Fruit fly (Drosophila melanogaster) whole organism, embryonic: ENCODE measurements around the gene CG6283.
A peak's percentile ranks its signal among the peaks of the same experiment; 100 is the strongest.

ENCODE experiments used
- CG10543 ChIP-seq: fragments of 200-800 bp; sonication (Bioruptor generic); optimal IDR thresholded peaks from 3 replicates; lab custom pipeline; 2017; ENCODE audit warnings: missing biosample characterization, mild to moderate bottlenecking, missing genetic modification characterization, moderate library complexity
- CG11504 ChIP-seq: fragments of 200-800 bp; sonication (Bioruptor generic); optimal IDR thresholded peaks from 3 replicates; lab custom pipeline; 2019; ENCODE audit warnings: missing biosample characterization, mild to moderate bottlenecking, missing genetic modification characterization, moderate library complexity
- CG11696 ChIP-seq: fragments of 200-800 bp; sonication (Bioruptor generic); IDR thresholded peaks from 2 replicates; pipeline ENCODE4 v1.3.6; 2022; ENCODE audit warnings: missing biosample characterization, missing genetic modification characterization
- CG12659 ChIP-seq: fragments of 200-800 bp; sonication (Bioruptor generic); optimal IDR thresholded peaks from 3 replicates; lab custom pipeline; 2017; ENCODE audit warnings: mild to moderate bottlenecking, missing biosample characterization, missing genetic modification reagents, missing genetic modification characterization
- CG14014 ChIP-seq: fragments of 200-800 bp; sonication (Bioruptor generic); IDR thresholded peaks from 2 replicates; pipeline ENCODE4 v1.3.6; 2022; ENCODE audit warnings: missing biosample characterization, missing genetic modification characterization
- CG14050 ChIP-seq: fragments of 200-800 bp; sonication (Bioruptor generic); IDR thresholded peaks from 3 replicates; pipeline ENCODE4 v1.3.6; 2022; ENCODE audit warnings: missing biosample characterization, missing genetic modification characterization
- CG14860 ChIP-seq: fragments of 200-800 bp; sonication (Bioruptor generic); IDR thresholded peaks from 3 replicates; pipeline ENCODE4 v1.3.6; 2022; ENCODE audit warnings: missing biosample characterization, missing genetic modification characterization; ENCODE audit not compliant: partially characterized antibody
- CG1529 ChIP-seq: fragments of 200-800 bp; sonication (Bioruptor generic); optimal IDR thresholded peaks from 3 replicates; lab custom pipeline; 2018; ENCODE audit warnings: missing biosample characterization, missing genetic modification characterization
- CG1647 ChIP-seq: fragments of 200-800 bp; sonication (Bioruptor generic); optimal IDR thresholded peaks from 3 replicates; lab custom pipeline; 2016; ENCODE audit warnings: missing biosample characterization, missing genetic modification characterization
- CG16813 ChIP-seq: fragments of 200-800 bp; sonication (Bioruptor generic); IDR thresholded peaks from 3 replicates; pipeline ENCODE4 v1.3.6; 2022; ENCODE audit warnings: missing biosample characterization, missing genetic modification characterization; ENCODE audit not compliant: partially characterized antibody
- CG18476 ChIP-seq: fragments of 200-800 bp; sonication (Bioruptor generic); optimal IDR thresholded peaks from 2 replicates; lab custom pipeline; 2016; ENCODE audit warnings: missing biosample characterization, mild to moderate bottlenecking, missing genetic modification characterization
- CG18764 ChIP-seq: fragments of 200-800 bp; sonication (Bioruptor generic); optimal IDR thresholded peaks from 3 replicates; lab custom pipeline; 2016; ENCODE audit warnings: missing biosample characterization, missing genetic modification characterization
- CG2875 ChIP-seq: fragments of 200-800 bp; sonication (Bioruptor generic); optimal IDR thresholded peaks from 2 replicates; lab custom pipeline; 2017; ENCODE audit warnings: missing biosample characterization, mild to moderate bottlenecking, missing genetic modification characterization, missing genetic modification reagents
- CG42726 ChIP-seq: fragments of 200-800 bp; sonication (Bioruptor generic); IDR thresholded peaks from 2 replicates; pipeline ENCODE4 v1.3.6; 2022; ENCODE audit warnings: missing biosample characterization, missing genetic modification characterization; ENCODE audit not compliant: partially characterized antibody
- CG4360 ChIP-seq: fragments of 200-800 bp; sonication (Bioruptor generic); IDR thresholded peaks from 2 replicates; pipeline ENCODE4 v1.3.6; 2022; ENCODE audit warnings: missing biosample characterization, missing genetic modification characterization
- CG4404 ChIP-seq: fragments of 200-800 bp; sonication (Bioruptor generic); IDR thresholded peaks from 2 replicates; pipeline ENCODE4 v1.3.6; 2022; ENCODE audit warnings: missing biosample characterization, missing genetic modification characterization
- CG7963 ChIP-seq: fragments of 200-800 bp; sonication (Bioruptor generic); IDR thresholded peaks from 3 replicates; pipeline ENCODE4 v1.3.6; 2022; ENCODE audit warnings: missing biosample characterization, missing genetic modification characterization; ENCODE audit not compliant: partially characterized antibody
- CG9215 ChIP-seq: fragments of 200-800 bp; sonication (Bioruptor generic); IDR thresholded peaks from 2 replicates; pipeline ENCODE4 v1.3.6; 2022; ENCODE audit warnings: missing biosample characterization, missing genetic modification characterization
- CG9437 ChIP-seq: fragments of 200-800 bp; sonication (Bioruptor generic); optimal IDR thresholded peaks from 2 replicates; lab custom pipeline; 2018; ENCODE audit warnings: missing biosample characterization, mild to moderate bottlenecking, missing genetic modification characterization
- CTCF ChIP-seq: fragments of 200-800 bp; sonication (Bioruptor generic); optimal IDR thresholded peaks from 2 replicates; lab custom pipeline; 2017; ENCODE audit warnings: missing biosample characterization, mild to moderate bottlenecking, missing genetic modification characterization, moderate library complexity
- Hsf ChIP-seq: fragments of 200-800 bp; sonication (Bioruptor generic); optimal IDR thresholded peaks from 3 replicates; lab custom pipeline; 2016; ENCODE audit warnings: missing biosample characterization, missing genetic modification characterization
- Lim3 ChIP-seq: fragments of 200-800 bp; sonication (Bioruptor generic); IDR thresholded peaks from 2 replicates; pipeline ENCODE4 v1.3.6; 2022; ENCODE audit warnings: missing biosample characterization, missing genetic modification characterization
- Mrtf ChIP-seq: fragments of 200-800 bp; sonication (Bioruptor generic); IDR thresholded peaks from 3 replicates; pipeline ENCODE4 v1.3.6; 2022; ENCODE audit warnings: missing biosample characterization, missing genetic modification characterization
- PHDP ChIP-seq: fragments of 200-800 bp; sonication (Bioruptor generic); optimal IDR thresholded peaks from 3 replicates; lab custom pipeline; 2018; ENCODE audit warnings: missing biosample characterization, mild to moderate bottlenecking, missing genetic modification characterization, moderate library complexity
- Pdp1 ChIP-seq, 2 experiments: fragments of 200-800 bp; sonication (Bioruptor generic); optimal IDR thresholded peaks; 3 replicates each; lab custom pipeline; 2016; ENCODE audit warnings: missing biosample characterization in 2 of 2, missing genetic modification characterization in 2 of 2, mild to moderate bottlenecking in 1 of 2, moderate library complexity in 1 of 2
- Sox100B ChIP-seq: fragments of 200-800 bp; sonication (Bioruptor generic); optimal IDR thresholded peaks from 3 replicates; lab custom pipeline; 2018; ENCODE audit warnings: missing biosample characterization, mild to moderate bottlenecking, missing genetic modification characterization
- Sox102F ChIP-seq: fragments of 200-800 bp; sonication (Bioruptor generic); optimal IDR thresholded peaks from 2 replicates; lab custom pipeline; 2018; ENCODE audit warnings: missing biosample characterization, mild to moderate bottlenecking, missing genetic modification characterization, moderate library complexity
- Vsx1 ChIP-seq: fragments of 200-800 bp; sonication (Bioruptor generic); optimal IDR thresholded peaks from 2 replicates; lab custom pipeline; 2017; ENCODE audit warnings: missing biosample characterization, mild to moderate bottlenecking, missing genetic modification characterization, missing genetic modification reagents
- YL-1 ChIP-seq: fragments of 200-800 bp; sonication (Bioruptor generic); optimal IDR thresholded peaks from 3 replicates; lab custom pipeline; 2017; ENCODE audit warnings: missing biosample characterization, mild to moderate bottlenecking, missing genetic modification characterization
- aop ChIP-seq: fragments of 200-800 bp; sonication (Bioruptor generic); IDR thresholded peaks from 2 replicates; pipeline ENCODE4 v1.3.6; 2022; ENCODE audit warnings: missing biosample characterization, missing genetic modification characterization
- bigmax ChIP-seq: fragments of 200-800 bp; sonication (Bioruptor generic); optimal IDR thresholded peaks from 2 replicates; lab custom pipeline; 2018; ENCODE audit warnings: missing biosample characterization, mild to moderate bottlenecking, missing genetic modification characterization
- br ChIP-seq: fragments of >200 bp; optimal IDR thresholded peaks from 2 replicates; lab custom pipeline; 2017
- dati ChIP-seq: fragments of 200-800 bp; sonication (Bioruptor generic); IDR thresholded peaks from 2 replicates; pipeline ENCODE4 v1.3.6; 2022; ENCODE audit warnings: missing biosample characterization, missing genetic modification characterization
- dimm ChIP-seq: fragments of 200-800 bp; sonication (Bioruptor generic); IDR thresholded peaks from 2 replicates; pipeline ENCODE4 v1.3.6; 2022; ENCODE audit warnings: missing biosample characterization, missing genetic modification characterization
- en ChIP-seq: fragments of 200-800 bp; sonication (Bioruptor generic); optimal IDR thresholded peaks from 2 replicates; lab custom pipeline; 2016; ENCODE audit warnings: missing biosample characterization, missing genetic modification characterization
- gce ChIP-seq: fragments of 200-800 bp; sonication (Bioruptor generic); IDR thresholded peaks from 3 replicates; pipeline ENCODE4 v1.3.6; 2022; ENCODE audit warnings: missing biosample characterization, missing genetic modification characterization
- gt ChIP-seq: fragments of 200-800 bp; sonication (Bioruptor generic); IDR thresholded peaks from 2 replicates; pipeline ENCODE4 v1.3.6; 2022; ENCODE audit warnings: missing biosample characterization, missing genetic modification characterization
- lilli ChIP-seq: fragments of 200-800 bp; sonication (Bioruptor generic); optimal IDR thresholded peaks from 3 replicates; lab custom pipeline; 2016; ENCODE audit warnings: missing biosample characterization, missing genetic modification characterization
- mam ChIP-seq: fragments of 200-800 bp; sonication (Bioruptor generic); optimal IDR thresholded peaks from 3 replicates; lab custom pipeline; 2016; ENCODE audit warnings: missing biosample characterization, missing genetic modification characterization
- nmo ChIP-seq: fragments of 200-800 bp; sonication (Bioruptor generic); optimal IDR thresholded peaks from 2 replicates; lab custom pipeline; 2018; ENCODE audit warnings: missing biosample characterization, mild to moderate bottlenecking, missing genetic modification characterization, moderate library complexity
- org-1 ChIP-seq: fragments of 200-800 bp; sonication (Bioruptor generic); optimal IDR thresholded peaks from 2 replicates; lab custom pipeline; 2017; ENCODE audit warnings: missing biosample characterization, missing genetic modification characterization
- pum ChIP-seq: fragments of 200-800 bp; sonication (Bioruptor generic); optimal IDR thresholded peaks from 2 replicates; lab custom pipeline; 2016; ENCODE audit warnings: missing biosample characterization, missing genetic modification characterization
- sc ChIP-seq, 3 experiments: fragments of >200 bp in 2 of 3; fragments of 200-800 bp in 1 of 3; sonication (Bioruptor generic) in 1 of 3; optimal IDR thresholded peaks; 2 replicates in 2 of 3; 3 replicates in 1 of 3; lab custom pipeline; 2017; ENCODE audit warnings: mild to moderate bottlenecking in 1 of 3, missing biosample characterization in 1 of 3, missing genetic modification characterization in 1 of 3, missing genetic modification reagents in 1 of 3
- schlank ChIP-seq: fragments of 200-800 bp; sonication (Bioruptor generic); optimal IDR thresholded peaks from 2 replicates; lab custom pipeline; 2018; ENCODE audit warnings: missing biosample characterization, mild to moderate bottlenecking, missing genetic modification characterization
- scrt ChIP-seq: fragments of 200-800 bp; sonication (Bioruptor generic); optimal IDR thresholded peaks from 2 replicates; lab custom pipeline; 2018; ENCODE audit warnings: missing biosample characterization, mild to moderate bottlenecking, missing genetic modification characterization, moderate library complexity
- sim ChIP-seq: fragments of 200-800 bp; sonication (Bioruptor generic); IDR thresholded peaks from 2 replicates; pipeline ENCODE4 v1.3.6; 2022; ENCODE audit warnings: missing biosample characterization, missing genetic modification characterization
- tio ChIP-seq: fragments of 200-800 bp; sonication (Bioruptor generic); optimal IDR thresholded peaks from 2 replicates; lab custom pipeline; 2017; ENCODE audit warnings: missing biosample characterization, missing genetic modification characterization, inconsistent platforms
- z ChIP-seq: fragments of 200-800 bp; sonication (Bioruptor generic); IDR thresholded peaks from 3 replicates; pipeline ENCODE4 v1.3.6; 2022; ENCODE audit warnings: missing biosample characterization, missing genetic modification characterization

The CG6283 gene

dm6 chr3R:26996642-26997041 is 24.5 kb downstream of the CG6283 start, which contains the start of gene RYa-R:
Gene RYa-R, plus strand, starts transcription at chr3R:26996980.
- TF ChIP-seq sc (optimal IDR thresholded peaks at IDR 0.05; lab: Kevin White, UChicago) (no peak), sc (GFP tag; optimal IDR thresholded peaks at IDR 0.05; lab: Kevin White, UChicago) (no peak), Mrtf (GFP tag; lab: Robert Waterston, UW) (0 out of 3 replicates have a peak, but pooled peaks have one; percentile 7), org-1 (GFP tag; lab: Kevin White, UChicago) (no peak), Sox102F (GFP tag; lab: Kevin White, UChicago) (no peak), CG4404 (GFP tag; lab: Robert Waterston, UW) (no peak), scrt (GFP tag; lab: Kevin White, UChicago) (peak; percentile 81), CG11504 (peak; percentile 85), PHDP (tag; lab: Kevin White, UChicago) (no peak)

DNA sequence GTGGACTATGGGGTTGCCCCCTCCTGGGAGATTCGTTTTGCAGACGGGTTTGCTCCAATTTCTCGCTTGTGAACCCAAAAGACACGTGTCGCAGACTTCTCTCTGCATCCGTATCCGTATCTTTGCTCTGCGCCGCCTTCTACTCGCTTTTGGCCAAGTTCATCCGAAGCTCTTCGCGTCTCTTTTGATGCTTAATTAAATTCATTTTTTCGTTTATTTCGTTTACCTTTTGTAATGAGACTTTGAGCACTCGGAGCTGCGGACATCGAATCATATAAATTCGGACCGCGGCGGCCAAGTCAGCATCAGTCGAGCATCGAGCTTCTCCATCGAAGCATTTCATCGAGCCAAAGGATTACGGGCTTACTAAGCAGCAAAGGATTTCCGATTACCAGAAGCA is 26.6 kb downstream of the CG6283 start, which contains the start of gene TwdlC:
TSS of gene TwdlC (plus strand) at position 301 of the 400 bp plus-strand sequence.
- TF ChIP-seq CG1529 (GFP tag; lab: Kevin White, UChicago), result no peak
- TF ChIP-seq CG9215 (GFP tag; lab: Robert Waterston, UW), result no peak
- no peak for TF ChIP-seq tio
- no peak for TF ChIP-seq org-1 (GFP tag; lab: Kevin White, UChicago)
- TF ChIP-seq z, result no peak
- no peak for TF ChIP-seq CG4404 (GFP tag; lab: Robert Waterston, UW)
- TF ChIP-seq CG7963 (GFP tag; lab: Robert Waterston, UW), result no peak
- TF ChIP-seq CG12659, result no peak
- no peak for TF ChIP-seq bigmax
- TF ChIP-seq schlank, result no peak
- TF ChIP-seq Pdp1 (GFP tag; optimal IDR thresholded peaks at IDR 0.05; lab: Kevin White, UChicago), result no peak

- TF ChIP-seq CG4360 (GFP tag; lab: Robert Waterston, UW) (no peak), sim (GFP tag; lab: Robert Waterston, UW) (no peak), mam (GFP tag; lab: Kevin White, UChicago) (peak; percentile 9), Lim3 (GFP tag; lab: Robert Waterston, UW) (no peak), dati (GFP tag; lab: Robert Waterston, UW) (no peak), gt (no peak), CG16813 (GFP tag; lab: Robert Waterston, UW) (no peak), CG2875 (no peak), CG14860 (GFP tag; lab: Robert Waterston, UW) (no peak), YL-1 (GFP tag; lab: Kevin White, UChicago) (no peak), CG10543 (peak; percentile 47), CTCF (GFP tag; lab: Kevin White, UChicago) (peak; percentile 92), CG18476 (GFP tag; lab: Kevin White, UChicago) (peak; percentile 10), Sox100B (GFP tag; lab: Kevin White, UChicago) (peak; percentile 59), Hsf (GFP tag; lab: Kevin White, UChicago) (no peak), CG11696 (GFP tag; lab: Robert Waterston, UW) (no peak), br (lab: Kevin White, UChicago) (no peak), CG1647 (GFP tag; lab: Kevin White, UChicago) (no peak), dimm (GFP tag; lab: Robert Waterston, UW) (no peak), CG42726 (no peak), Vsx1 (GFP tag; lab: Kevin White, UChicago) (no peak), pum (no peak), CG9437 (GFP tag; lab: Kevin White, UChicago) (peak; percentile 14), gce (no peak), CG14050 (GFP tag; lab: Robert Waterston, UW) (0 out of 3 replicates have a peak, but pooled peaks have one; percentile 15), en (GFP tag; lab: Kevin White, UChicago) (no peak), CG14014 (no peak), CG18764 (GFP tag; lab: Kevin White, UChicago) (no peak), lilli (peak; percentile 11), nmo (GFP tag; lab: Kevin White, UChicago) (peak; percentile 28), aop (no peak)
Observed at dm6 chr3R:26989802-26990509, 31.2 kb downstream of the CG6283 start, which contains the start of gene CG31076. Gene CG31076, minus strand, starts transcription at chr3R:26989852.
